Worm (Caenorhabditis elegans): ENCODE data around the gene ZK218.3.

ce11 chrV:17094568-17094967 lies 4.0 kb downstream of the ZK218.3 start:
- TF ChIP-seq him-1 (tag; optimal IDR thresholded peaks at IDR 0.05), result no peak
- TF ChIP-seq dao-5 (tag; optimal IDR thresholded peaks at IDR 0.05), result no peak

Measured in whole organism, L4/young adult.